Worm (Caenorhabditis elegans): ENCODE data around the gene gei-13.
"Not testable (repeated sequence)": the region's sequence is repeated elsewhere in the genome, so short reads cannot be mapped to it uniquely, and the experiment has no call there.

DNA sequence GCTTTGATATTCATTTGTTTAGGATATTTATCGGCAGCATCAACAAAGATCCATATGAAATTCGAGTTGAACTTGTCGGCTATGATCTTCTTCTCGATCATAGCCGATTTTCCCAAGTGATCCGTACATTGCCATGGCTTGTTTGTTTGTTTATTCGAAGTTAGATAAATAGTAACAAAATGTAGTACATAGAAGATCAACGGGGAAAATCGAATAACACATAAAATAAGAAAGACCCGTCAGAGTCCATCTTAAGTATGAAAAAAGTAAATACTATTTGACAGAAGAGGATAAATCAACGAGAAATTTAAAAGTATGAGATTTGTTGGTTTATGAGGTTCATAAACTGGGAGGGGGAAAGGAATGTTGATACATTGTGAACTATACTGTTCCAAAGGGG is 45.8 kb upstream of the gei-13 start, which contains the start of gene C07A9.5:
- not testable (repeated sequence) for TF ChIP-seq madf-2 (tag; optimal IDR thresholded peaks at IDR 0.05); hlh-8 (tag; optimal IDR thresholded peaks at IDR 0.05); ets-4 (tag; optimal IDR thresholded peaks at IDR 0.05); hlh-15 (tag; optimal IDR thresholded peaks at IDR 0.05); fkh-10 (GFP tag; optimal IDR thresholded peaks at IDR 0.05); pha-4 (tag; optimal IDR thresholded peaks at IDR 0.05); tbx-2 (tag; optimal IDR thresholded peaks at IDR 0.05)
